Fruit fly (Drosophila melanogaster) whole organism, embryonic: ENCODE measurements around the gene Bicra.
A peak's percentile ranks its signal among the peaks of the same experiment; 100 is the strongest.

Experiments
- Ada2b ChIP-seq: fragments of 200-800 bp; sonication (Bioruptor generic); IDR thresholded peaks from 2 replicates; pipeline ENCODE4 v1.3.6; 2022; ENCODE audit warnings: missing biosample characterization, missing genetic modification characterization
- Adf1 ChIP-seq: fragments of 200-800 bp; sonication (Bioruptor generic); IDR thresholded peaks from 2 replicates; pipeline ENCODE4 v1.3.6; 2022; ENCODE audit warnings: missing biosample characterization, missing genetic modification characterization
- CG10209 ChIP-seq: fragments of 200-800 bp; sonication (Bioruptor generic); optimal IDR thresholded peaks from 3 replicates; lab custom pipeline; 2017; ENCODE audit warnings: missing biosample characterization, mild to moderate bottlenecking, missing genetic modification characterization, missing genetic modification reagents
- CG10267 ChIP-seq: fragments of 200-800 bp; sonication (Bioruptor generic); optimal IDR thresholded peaks from 2 replicates; lab custom pipeline; 2018; ENCODE audit warnings: missing biosample characterization, mild to moderate bottlenecking, missing genetic modification characterization, moderate library complexity
- CG12155 ChIP-seq: fragments of 200-800 bp; sonication (Bioruptor generic); optimal IDR thresholded peaks from 3 replicates; lab custom pipeline; 2016; ENCODE audit warnings: missing biosample characterization, missing genetic modification characterization
- CG12769 ChIP-seq: fragments of 200-800 bp; sonication (Bioruptor generic); optimal IDR thresholded peaks from 2 replicates; lab custom pipeline; 2019; ENCODE audit warnings: missing biosample characterization, mild to moderate bottlenecking, missing genetic modification characterization, moderate library complexity
- CG14710 ChIP-seq: fragments of 200-800 bp; sonication (Bioruptor generic); optimal IDR thresholded peaks from 3 replicates; lab custom pipeline; 2019; ENCODE audit warnings: missing biosample characterization, mild to moderate bottlenecking, missing genetic modification characterization, moderate library complexity
- CG15073 ChIP-seq: fragments of 200-800 bp; sonication (Bioruptor generic); optimal IDR thresholded peaks from 2 replicates; lab custom pipeline; 2016; ENCODE audit warnings: missing biosample characterization, missing genetic modification characterization
- CG15601 ChIP-seq: fragments of 200-800 bp; sonication (Bioruptor generic); optimal IDR thresholded peaks from 3 replicates; lab custom pipeline; 2019; ENCODE audit warnings: missing biosample characterization, mild to moderate bottlenecking, missing genetic modification characterization, moderate library complexity
- CG16813 ChIP-seq: fragments of 200-800 bp; sonication (Bioruptor generic); IDR thresholded peaks from 3 replicates; pipeline ENCODE4 v1.3.6; 2022; ENCODE audit warnings: missing biosample characterization, missing genetic modification characterization; ENCODE audit not compliant: partially characterized antibody
- CG1792 ChIP-seq: fragments of 200-800 bp; sonication (Bioruptor generic); optimal IDR thresholded peaks from 2 replicates; lab custom pipeline; 2016; ENCODE audit warnings: missing biosample characterization, missing genetic modification characterization
- CG3065 ChIP-seq: fragments of 200-800 bp; sonication (Bioruptor generic); optimal IDR thresholded peaks from 2 replicates; lab custom pipeline; 2016; ENCODE audit warnings: missing biosample characterization, missing genetic modification characterization
- CG3281 ChIP-seq: fragments of 200-800 bp; sonication (Bioruptor generic); optimal IDR thresholded peaks from 3 replicates; lab custom pipeline; 2017; ENCODE audit warnings: missing biosample characterization, mild to moderate bottlenecking, missing genetic modification characterization
- CG34224 ChIP-seq: fragments of 200-800 bp; sonication (Bioruptor generic); IDR thresholded peaks from 3 replicates; pipeline ENCODE4 v1.3.6; 2022; ENCODE audit warnings: missing biosample characterization, missing genetic modification characterization; ENCODE audit not compliant: partially characterized antibody
- CG4404 ChIP-seq: fragments of 200-800 bp; sonication (Bioruptor generic); IDR thresholded peaks from 2 replicates; pipeline ENCODE4 v1.3.6; 2022; ENCODE audit warnings: missing biosample characterization, missing genetic modification characterization
- CG4707 ChIP-seq: fragments of 200-800 bp; sonication (Bioruptor generic); optimal IDR thresholded peaks from 2 replicates; lab custom pipeline; 2018; ENCODE audit warnings: missing biosample characterization, mild to moderate bottlenecking, missing genetic modification characterization, moderate library complexity
- CG7745 ChIP-seq: fragments of 200-800 bp; sonication (Bioruptor generic); optimal IDR thresholded peaks from 2 replicates; lab custom pipeline; 2018; ENCODE audit warnings: missing biosample characterization, mild to moderate bottlenecking, missing genetic modification characterization, moderate library complexity
- CG8359 ChIP-seq: fragments of 200-800 bp; sonication (Bioruptor generic); optimal IDR thresholded peaks from 2 replicates; lab custom pipeline; 2017; ENCODE audit warnings: missing biosample characterization, mild to moderate bottlenecking, missing genetic modification characterization, borderline replicate concordance
- CG9609 ChIP-seq: fragments of 200-800 bp; sonication (Bioruptor generic); optimal IDR thresholded peaks from 3 replicates; lab custom pipeline; 2016; ENCODE audit warnings: missing biosample characterization, missing genetic modification characterization
- Fer2 ChIP-seq: fragments of 200-800 bp; sonication (Bioruptor generic); optimal IDR thresholded peaks from 2 replicates; lab custom pipeline; 2018; ENCODE audit warnings: missing biosample characterization, mild to moderate bottlenecking, missing genetic modification characterization, moderate library complexity
- H15 ChIP-seq: fragments of 200-800 bp; sonication (Bioruptor generic); IDR thresholded peaks from 3 replicates; pipeline ENCODE4 v1.3.6; 2022; ENCODE audit warnings: missing biosample characterization, missing genetic modification characterization
- HLH54F ChIP-seq: fragments of 200-800 bp; sonication (Bioruptor generic); optimal IDR thresholded peaks from 3 replicates; lab custom pipeline; 2016; ENCODE audit warnings: missing biosample characterization, missing genetic modification characterization
- Hand ChIP-seq: fragments of 200-800 bp; sonication (Bioruptor generic); optimal IDR thresholded peaks from 2 replicates; lab custom pipeline; 2017; ENCODE audit warnings: mild to moderate bottlenecking, missing biosample characterization, missing genetic modification reagents, missing genetic modification characterization
- HmgD ChIP-seq: fragments of 200-800 bp; sonication (Bioruptor generic); optimal IDR thresholded peaks from 3 replicates; lab custom pipeline; 2016; ENCODE audit warnings: missing biosample characterization, missing genetic modification characterization
- Opbp ChIP-seq: fragments of 200-800 bp; sonication (Bioruptor generic); IDR thresholded peaks from 3 replicates; pipeline ENCODE4 v1.3.6; 2022; ENCODE audit warnings: missing biosample characterization, missing genetic modification characterization; ENCODE audit not compliant: partially characterized antibody
- Side ChIP-seq: fragments of 200-800 bp; sonication (Bioruptor generic); optimal IDR thresholded peaks from 2 replicates; lab custom pipeline; 2016; ENCODE audit warnings: missing biosample characterization, missing genetic modification characterization
- Sin3A ChIP-seq: fragments of >200 bp; optimal IDR thresholded peaks from 2 replicates; lab custom pipeline; 2018
- Six4 ChIP-seq: fragments of 200-800 bp; sonication (Bioruptor generic); optimal IDR thresholded peaks from 2 replicates; lab custom pipeline; 2016; ENCODE audit warnings: missing biosample characterization, missing genetic modification characterization
- amos ChIP-seq: fragments of 200-800 bp; sonication (Bioruptor generic); IDR thresholded peaks from 2 replicates; pipeline ENCODE4 v1.3.6; 2022; ENCODE audit warnings: missing biosample characterization, missing genetic modification characterization; ENCODE audit not compliant: partially characterized antibody
- chif ChIP-seq, 2 experiments: fragments of 200-800 bp; sonication (Bioruptor generic); optimal IDR thresholded peaks; 3 replicates each; lab custom pipeline; 2016; ENCODE audit warnings: missing biosample characterization in 2 of 2, missing genetic modification characterization in 2 of 2
- dm ChIP-seq: fragments of 200-800 bp; sonication (Bioruptor generic); optimal IDR thresholded peaks from 3 replicates; lab custom pipeline; 2016; ENCODE audit warnings: missing biosample characterization, missing genetic modification characterization
- en ChIP-seq: fragments of 200-800 bp; sonication (Bioruptor generic); optimal IDR thresholded peaks from 2 replicates; lab custom pipeline; 2016; ENCODE audit warnings: missing biosample characterization, missing genetic modification characterization
- fru ChIP-seq: fragments of >200 bp; optimal IDR thresholded peaks from 2 replicates; lab custom pipeline; 2017
- h ChIP-seq: fragments of >200 bp; optimal IDR thresholded peaks from 2 replicates; lab custom pipeline; 2017
- ham ChIP-seq: fragments of 200-800 bp; sonication (Bioruptor generic); IDR thresholded peaks from 2 replicates; pipeline ENCODE4 v1.3.6; 2022; ENCODE audit warnings: missing biosample characterization, missing genetic modification characterization
- ind ChIP-seq: fragments of 200-800 bp; sonication (Bioruptor generic); optimal IDR thresholded peaks from 3 replicates; lab custom pipeline; 2016; ENCODE audit warnings: missing biosample characterization, missing genetic modification characterization
- jigr1 ChIP-seq: fragments of 200-800 bp; sonication (Bioruptor generic); IDR thresholded peaks from 3 replicates; pipeline ENCODE4 v1.3.6; 2022; ENCODE audit warnings: missing biosample characterization, missing genetic modification characterization
- knrl ChIP-seq: fragments of 200-800 bp; sonication (Bioruptor generic); IDR thresholded peaks from 3 replicates; pipeline ENCODE4 v1.3.6; 2022; ENCODE audit warnings: missing biosample characterization, missing genetic modification characterization; ENCODE audit not compliant: partially characterized antibody
- lmd ChIP-seq: fragments of 200-800 bp; sonication (Bioruptor generic); IDR thresholded peaks from 2 replicates; pipeline ENCODE4 v1.3.6; 2022; ENCODE audit warnings: missing biosample characterization, missing genetic modification characterization
- oc ChIP-seq: fragments of 200-800 bp; sonication (Bioruptor generic); optimal IDR thresholded peaks from 2 replicates; lab custom pipeline; 2018; ENCODE audit warnings: missing biosample characterization, mild to moderate bottlenecking, missing genetic modification characterization, moderate library complexity
- org-1 ChIP-seq: fragments of 200-800 bp; sonication (Bioruptor generic); optimal IDR thresholded peaks from 2 replicates; lab custom pipeline; 2017; ENCODE audit warnings: missing biosample characterization, missing genetic modification characterization
- pan ChIP-seq, 4 experiments: fragments of >200 bp in 3 of 4; fragments of 200-800 bp in 1 of 4; sonication (Bioruptor generic) in 1 of 4; optimal IDR thresholded peaks in 3 of 4; IDR thresholded peaks in 1 of 4; 2 replicates each; pipeline versions ENCODE4 v1.3.6 to Lab custom; 2017 to 2022; ENCODE audit warnings: missing biosample characterization in 2 of 4, missing genetic modification characterization in 2 of 4, mixed read lengths in 1 of 4
- pzg ChIP-seq: fragments of 200-800 bp; sonication (Bioruptor generic); optimal IDR thresholded peaks from 3 replicates; lab custom pipeline; 2018; ENCODE audit warnings: missing biosample characterization, mild to moderate bottlenecking, missing genetic modification characterization, moderate library complexity
- scrt ChIP-seq: fragments of 200-800 bp; sonication (Bioruptor generic); optimal IDR thresholded peaks from 2 replicates; lab custom pipeline; 2018; ENCODE audit warnings: missing biosample characterization, mild to moderate bottlenecking, missing genetic modification characterization, moderate library complexity
- sens-2 ChIP-seq: fragments of 200-800 bp; sonication (Bioruptor generic); IDR thresholded peaks from 2 replicates; pipeline ENCODE4 v1.3.6; 2022; ENCODE audit warnings: missing biosample characterization, missing genetic modification characterization
- tio ChIP-seq: fragments of 200-800 bp; sonication (Bioruptor generic); optimal IDR thresholded peaks from 2 replicates; lab custom pipeline; 2017; ENCODE audit warnings: missing biosample characterization, missing genetic modification characterization, inconsistent platforms
- vnd ChIP-seq: fragments of 200-800 bp; sonication (Bioruptor generic); IDR thresholded peaks from 3 replicates; pipeline ENCODE4 v1.3.6; 2022; ENCODE audit warnings: missing biosample characterization, missing genetic modification characterization; ENCODE audit not compliant: partially characterized antibody
- wor ChIP-seq: fragments of 200-800 bp; sonication (Bioruptor generic); IDR thresholded peaks from 2 replicates; pipeline ENCODE4 v1.3.6; 2022; ENCODE audit warnings: missing biosample characterization, missing genetic modification characterization
- yki ChIP-seq: fragments of >200 bp; optimal IDR thresholded peaks from 3 replicates; lab custom pipeline; 2018
- zfh2 ChIP-seq: fragments of 200-800 bp; sonication (Bioruptor generic); optimal IDR thresholded peaks from 2 replicates; lab custom pipeline; 2016; ENCODE audit warnings: missing biosample characterization, missing genetic modification characterization

The Bicra gene

dm6 chr3R:29088938-29089661, 26.3 kb downstream of the Bicra start (continued):
- TF ChIP-seq pzg (GFP tag; lab: Kevin White, UChicago) (no peak), CG9609 (GFP tag; lab: Kevin White, UChicago) (no peak), CG4404 (GFP tag; lab: Robert Waterston, UW) (no peak), org-1 (GFP tag; lab: Kevin White, UChicago) (peak; percentile 69), chif (GFP tag; optimal IDR thresholded peaks at IDR 0.05; lab: Kevin White, UChicago) (peak; percentile 56 to 62), tio (GFP tag; lab: Kevin White, UChicago) (peak; percentile 71), jigr1 (GFP tag; lab: Robert Waterston, UW) (peak; percentile 57; the same call in 1 of the 3 replicates), Side (GFP tag; lab: Kevin White, UChicago) (peak; percentile 43), CG4707 (GFP tag; lab: Kevin White, UChicago) (peak; percentile 37), knrl (no peak), sens-2 (GFP tag; lab: Robert Waterston, UW) (no peak), en (GFP tag; lab: Kevin White, UChicago) (peak; percentile 53), HmgD (GFP tag; lab: Kevin White, UChicago) (no peak), CG10209 (GFP tag; lab: Kevin White, UChicago) (peak; percentile 68), CG7745 (no peak), CG1792 (GFP tag; lab: Kevin White, UChicago) (no peak), CG3281 (GFP tag; lab: Kevin White, UChicago) (peak; percentile 57), ind (GFP tag; lab: Kevin White, UChicago) (peak; percentile 70), Hand (peak; percentile 67), lmd (GFP tag; lab: Robert Waterston, UW) (peak; percentile 77), CG12155 (GFP tag; lab: Kevin White, UChicago) (peak; percentile 55), oc (peak; percentile 28), CG8359 (GFP tag; lab: Kevin White, UChicago) (peak; percentile 23), CG15601 (tag; lab: Kevin White, UChicago) (peak; percentile 45), CG3065 (peak; percentile 62), Opbp (GFP tag; lab: Robert Waterston, UW) (no peak), dm (GFP tag; lab: Kevin White, UChicago) (no peak), Sin3A (lab: Kevin White, UChicago) (no peak), CG12769 (tag; lab: Kevin White, UChicago) (peak; percentile 36), wor (GFP tag; lab: Robert Waterston, UW) (peak; percentile 47), CG14710 (tag; lab: Kevin White, UChicago) (peak; percentile 74), pan (optimal IDR thresholded peaks at IDR 0.05; lab: Kevin White, UChicago) (no peak), pan (GFP tag; optimal IDR thresholded peaks at IDR 0.05 in 1 of 2, IDR thresholded peaks at IDR 0.05 in 1 of 2) (peak in 1 of 2 experiments; percentile 68), Ada2b (GFP tag; lab: Robert Waterston, UW) (peak; percentile 27; the same call in 1 of the 2 replicates), yki (lab: Kevin White, UChicago) (no peak), CG16813 (GFP tag; lab: Robert Waterston, UW) (no peak), Fer2 (tag; lab: Kevin White, UChicago) (peak; percentile 37), HLH54F (GFP tag; lab: Kevin White, UChicago) (peak; percentile 62), CG10267 (peak; percentile 66), vnd (GFP tag; lab: Robert Waterston, UW) (no peak), H15 (peak; percentile 60), amos (GFP tag; lab: Robert Waterston, UW) (no peak), CG15073 (GFP tag; lab: Kevin White, UChicago) (no peak), ham (GFP tag; lab: Robert Waterston, UW) (no peak), scrt (GFP tag; lab: Kevin White, UChicago) (peak; percentile 55), Six4 (GFP tag; lab: Kevin White, UChicago) (peak; percentile 36), Adf1 (GFP tag; lab: Robert Waterston, UW) (no peak), h (lab: Kevin White, UChicago) (no peak), fru (lab: Kevin White, UChicago) (no peak), zfh2 (GFP tag; lab: Kevin White, UChicago) (peak; percentile 5), CG34224 (GFP tag; lab: Robert Waterston, UW) (no peak)
